Fruit fly (Drosophila melanogaster) whole organism, embryonic: ENCODE results near the gene scramb1.
A peak's percentile ranks its signal among the peaks of the same experiment; 100 is the strongest.

Source experiments
- Blimp-1 ChIP-seq: fragments of 200-800 bp; sonication (Bioruptor generic); optimal IDR thresholded peaks from 3 replicates; lab custom pipeline; 2018; ENCODE audit warnings: missing biosample characterization, missing genetic modification characterization, mild to moderate bottlenecking, moderate library complexity, missing genetic modification reagents
- Bteb2 ChIP-seq: fragments of 200-800 bp; sonication (Bioruptor generic); optimal IDR thresholded peaks from 2 replicates; lab custom pipeline; 2016; ENCODE audit warnings: missing biosample characterization, missing genetic modification characterization
- CG10979 ChIP-seq: fragments of 200-800 bp; sonication (Bioruptor generic); optimal IDR thresholded peaks from 2 replicates; lab custom pipeline; 2018; ENCODE audit warnings: missing biosample characterization, mild to moderate bottlenecking, missing genetic modification characterization, moderate library complexity
- CG13624 ChIP-seq: fragments of 200-800 bp; sonication (Bioruptor generic); optimal IDR thresholded peaks from 2 replicates; lab custom pipeline; 2016; ENCODE audit warnings: missing biosample characterization, missing genetic modification characterization
- CG15269 ChIP-seq: fragments of 200-800 bp; sonication (Bioruptor generic); optimal IDR thresholded peaks from 2 replicates; lab custom pipeline; 2018; ENCODE audit warnings: missing biosample characterization, mild to moderate bottlenecking, missing genetic modification characterization, moderate library complexity
- CG1529 ChIP-seq: fragments of 200-800 bp; sonication (Bioruptor generic); optimal IDR thresholded peaks from 3 replicates; lab custom pipeline; 2018; ENCODE audit warnings: missing biosample characterization, missing genetic modification characterization
- CG15696 ChIP-seq: fragments of 200-800 bp; sonication (Bioruptor generic); optimal IDR thresholded peaks from 2 replicates; lab custom pipeline; 2019; ENCODE audit warnings: missing biosample characterization, mild to moderate bottlenecking, missing genetic modification characterization, moderate library complexity
- CG16779 ChIP-seq: fragments of 200-800 bp; sonication (Bioruptor generic); IDR thresholded peaks from 2 replicates; pipeline ENCODE4 v1.3.6; 2022; ENCODE audit warnings: missing biosample characterization, missing genetic modification characterization
- CG34376 ChIP-seq: fragments of 200-800 bp; sonication (Bioruptor generic); optimal IDR thresholded peaks from 2 replicates; lab custom pipeline; 2018; ENCODE audit warnings: missing biosample characterization, mild to moderate bottlenecking, missing genetic modification characterization
- CG4617 ChIP-seq: fragments of 200-800 bp; sonication (Bioruptor generic); optimal IDR thresholded peaks from 3 replicates; lab custom pipeline; 2016; ENCODE audit warnings: missing biosample characterization, missing genetic modification characterization, borderline replicate concordance
- CG5953 ChIP-seq: fragments of 200-800 bp; sonication (Bioruptor generic); IDR thresholded peaks from 2 replicates; pipeline ENCODE4 v1.3.6; 2022; ENCODE audit warnings: missing biosample characterization, missing genetic modification characterization
- CG8281 ChIP-seq: fragments of 200-800 bp; sonication (Bioruptor generic); optimal IDR thresholded peaks from 2 replicates; lab custom pipeline; 2018; ENCODE audit warnings: missing biosample characterization, mild to moderate bottlenecking, missing genetic modification characterization, moderate library complexity
- CG8290 ChIP-seq, 3 experiments: fragments of 200-800 bp; sonication (Bioruptor generic); optimal IDR thresholded peaks; 2 replicates each; lab custom pipeline; 2016 to 2019; ENCODE audit warnings: missing biosample characterization in 3 of 3, missing genetic modification characterization in 3 of 3, mild to moderate bottlenecking in 2 of 3, moderate library complexity in 1 of 3
- CG8478 ChIP-seq: fragments of >200 bp; optimal IDR thresholded peaks from 2 replicates; lab custom pipeline; 2018
- CG9876 ChIP-seq: fragments of 200-800 bp; sonication (Bioruptor generic); optimal IDR thresholded peaks from 2 replicates; lab custom pipeline; 2016; ENCODE audit warnings: missing biosample characterization, missing genetic modification characterization
- D19B ChIP-seq: fragments of 200-800 bp; sonication (Bioruptor generic); optimal IDR thresholded peaks from 2 replicates; lab custom pipeline; 2017; ENCODE audit warnings: missing biosample characterization, mild to moderate bottlenecking, missing genetic modification characterization
- E2f2 ChIP-seq: fragments of 200-800 bp; sonication (Bioruptor generic); IDR thresholded peaks from 2 replicates; pipeline ENCODE4 v1.3.6; 2022; ENCODE audit warnings: missing biosample characterization, missing genetic modification characterization
- Ets65A ChIP-seq: fragments of 200-800 bp; sonication (Bioruptor generic); peaks from one replicate; lab custom pipeline; 2016; ENCODE audit warnings: missing biosample characterization, missing genetic modification characterization
- GATAe ChIP-seq: fragments of 200-800 bp; sonication (Bioruptor generic); conservative IDR thresholded peaks from 2 replicates; pipeline ENCODE4 v1.3.6; 2022; ENCODE audit warnings: missing biosample characterization, missing genetic modification characterization
- H15 ChIP-seq: fragments of 200-800 bp; sonication (Bioruptor generic); IDR thresholded peaks from 3 replicates; pipeline ENCODE4 v1.3.6; 2022; ENCODE audit warnings: missing biosample characterization, missing genetic modification characterization
- Mad ChIP-seq: fragments of 200-800 bp; sonication (Bioruptor generic); optimal IDR thresholded peaks from 2 replicates; lab custom pipeline; 2016; ENCODE audit warnings: missing biosample characterization, missing genetic modification characterization
- Med ChIP-seq: fragments of 200-800 bp; sonication (Bioruptor generic); peaks from one replicate; lab custom pipeline; 2016; ENCODE audit warnings: missing biosample characterization, missing genetic modification characterization, mild to moderate bottlenecking, inconsistent platforms, moderate library complexity
- Mes4 ChIP-seq: fragments of 200-800 bp; sonication (Bioruptor generic); optimal IDR thresholded peaks from 2 replicates; lab custom pipeline; 2016; ENCODE audit warnings: missing biosample characterization, missing genetic modification characterization
- Optix ChIP-seq: fragments of 200-800 bp; sonication (Bioruptor generic); IDR thresholded peaks from 3 replicates; pipeline ENCODE4 v1.3.6; 2022; ENCODE audit warnings: missing biosample characterization, missing genetic modification characterization
- Scr ChIP-seq: fragments of 200-800 bp; sonication (Bioruptor generic); IDR thresholded peaks from 2 replicates; pipeline ENCODE4 v1.3.6; 2022; ENCODE audit warnings: missing biosample characterization, missing genetic modification characterization; ENCODE audit not compliant: partially characterized antibody
- Sry-δ ChIP-seq: fragments of 200-800 bp; sonication (Bioruptor generic); optimal IDR thresholded peaks from 2 replicates; lab custom pipeline; 2016; ENCODE audit warnings: missing biosample characterization, missing genetic modification characterization
- Tbp ChIP-seq: fragments of >200 bp; optimal IDR thresholded peaks from 2 replicates; lab custom pipeline; 2018; ENCODE audit warnings: missing biosample characterization, missing genetic modification characterization
- Xrp1 ChIP-seq: fragments of 200-800 bp; sonication (Bioruptor generic); IDR thresholded peaks from 2 replicates; pipeline ENCODE4 v1.3.6; 2022; ENCODE audit warnings: missing biosample characterization, missing genetic modification characterization
- aop ChIP-seq: fragments of 200-800 bp; sonication (Bioruptor generic); IDR thresholded peaks from 2 replicates; pipeline ENCODE4 v1.3.6; 2022; ENCODE audit warnings: missing biosample characterization, missing genetic modification characterization
- ap ChIP-seq: fragments of 200-800 bp; sonication (Bioruptor generic); IDR thresholded peaks from 2 replicates; pipeline ENCODE4 v1.3.6; 2022; ENCODE audit warnings: missing biosample characterization, missing genetic modification characterization
- caup ChIP-seq: fragments of 200-800 bp; sonication (Bioruptor generic); optimal IDR thresholded peaks from 3 replicates; lab custom pipeline; 2017; ENCODE audit warnings: missing biosample characterization, mild to moderate bottlenecking, missing genetic modification characterization, moderate library complexity; ENCODE audit not compliant: severe bottlenecking
- ftz-f1 ChIP-seq: fragments of 200-800 bp; sonication (Bioruptor generic); optimal IDR thresholded peaks from 2 replicates; lab custom pipeline; 2016; ENCODE audit warnings: missing biosample characterization, missing genetic modification characterization
- gce ChIP-seq: fragments of 200-800 bp; sonication (Bioruptor generic); IDR thresholded peaks from 3 replicates; pipeline ENCODE4 v1.3.6; 2022; ENCODE audit warnings: missing biosample characterization, missing genetic modification characterization
- jumu ChIP-seq: fragments of 200-800 bp; sonication (Bioruptor generic); optimal IDR thresholded peaks from 3 replicates; lab custom pipeline; 2016; ENCODE audit warnings: missing biosample characterization, missing genetic modification characterization
- kay ChIP-seq: fragments of 200-800 bp; sonication (Bioruptor generic); optimal IDR thresholded peaks from 2 replicates; lab custom pipeline; 2016; ENCODE audit warnings: missing biosample characterization, missing genetic modification characterization
- kni ChIP-seq: fragments of 200-800 bp; sonication (Bioruptor generic); optimal IDR thresholded peaks from 3 replicates; lab custom pipeline; 2017; ENCODE audit warnings: mild to moderate bottlenecking, missing biosample characterization, missing genetic modification reagents, missing genetic modification characterization
- onecut ChIP-seq: fragments of 200-800 bp; sonication (Bioruptor generic); IDR thresholded peaks from 2 replicates; pipeline ENCODE4 v1.3.6; 2022; ENCODE audit warnings: missing biosample characterization, missing genetic modification characterization
- rib ChIP-seq: fragments of 200-800 bp; sonication (Bioruptor generic); IDR thresholded peaks from 2 replicates; pipeline ENCODE4 v1.3.6; 2022; ENCODE audit warnings: missing biosample characterization, missing genetic modification characterization
- run ChIP-seq: fragments of 200-800 bp; sonication (Bioruptor generic); optimal IDR thresholded peaks from 3 replicates; lab custom pipeline; 2018; ENCODE audit warnings: missing biosample characterization, mild to moderate bottlenecking, missing genetic modification characterization
- sd ChIP-seq: fragments of 200-800 bp; sonication (Bioruptor generic); optimal IDR thresholded peaks from 3 replicates; lab custom pipeline; 2018; ENCODE audit warnings: missing biosample characterization, mild to moderate bottlenecking, missing genetic modification characterization, moderate library complexity
- sna ChIP-seq: fragments of 200-800 bp; sonication (Bioruptor generic); IDR thresholded peaks from 2 replicates; pipeline ENCODE4 v1.3.6; 2022; ENCODE audit warnings: missing biosample characterization, missing genetic modification characterization; ENCODE audit not compliant: partially characterized antibody
- toy ChIP-seq: fragments of 200-800 bp; sonication (Bioruptor generic); IDR thresholded peaks from 2 replicates; pipeline ENCODE4 v1.3.6; 2022; ENCODE audit warnings: missing biosample characterization, missing genetic modification characterization
- trh ChIP-seq: fragments of 200-800 bp; sonication (Bioruptor generic); optimal IDR thresholded peaks from 2 replicates; lab custom pipeline; 2016; ENCODE audit warnings: missing biosample characterization, missing genetic modification characterization
- ttk ChIP-seq: fragments of 200-800 bp; sonication (Bioruptor generic); IDR thresholded peaks from 2 replicates; pipeline ENCODE4 v2.1.2; 2022; ENCODE audit warnings: missing biosample characterization, missing genetic modification characterization
- tx ChIP-seq: fragments of 200-800 bp; sonication (Bioruptor generic); optimal IDR thresholded peaks from 2 replicates; lab custom pipeline; 2016; ENCODE audit warnings: missing biosample characterization, missing genetic modification characterization
- vvl ChIP-seq: fragments of 200-800 bp; sonication (Bioruptor generic); IDR thresholded peaks from 2 replicates; pipeline ENCODE4 v1.3.6; 2022; ENCODE audit warnings: missing biosample characterization, missing genetic modification characterization
- zf30C ChIP-seq: fragments of 200-800 bp; sonication (Bioruptor generic); optimal IDR thresholded peaks from 3 replicates; lab custom pipeline; 2018; ENCODE audit warnings: missing biosample characterization, mild to moderate bottlenecking, missing genetic modification characterization
- zfh1 ChIP-seq: fragments of 200-800 bp; sonication (Bioruptor generic); IDR thresholded peaks from 3 replicates; pipeline ENCODE4 v1.3.6; 2022; ENCODE audit warnings: missing biosample characterization, missing genetic modification characterization

scramb1 gene

dm6 chr3L:10206226-10206968 is 18.6 kb downstream of the scramb1 start (continued):
- 0 out of 2 replicates have a peak, but pooled peaks have one; percentile 35 for TF ChIP-seq ap
- no peak for TF ChIP-seq CG9876
- no peak for TF ChIP-seq D19B
- no peak for TF ChIP-seq sna (GFP tag; lab: Robert Waterston, UW)
- no peak for TF ChIP-seq CG34376
- TF ChIP-seq trh = no peak
- no peak for TF ChIP-seq Mes4 (GFP tag; lab: Kevin White, UChicago)
- no peak for TF ChIP-seq toy (GFP tag; lab: Robert Waterston, UW)
- TF ChIP-seq tx (GFP tag; lab: Kevin White, UChicago) = no peak
- no peak for TF ChIP-seq CG8478
- no peak for TF ChIP-seq zf30C (GFP tag; lab: Kevin White, UChicago)
- no peak for TF ChIP-seq kay
- TF ChIP-seq rib (GFP tag; lab: Robert Waterston, UW) = no peak
- no peak for TF ChIP-seq Mad (GFP tag; lab: Kevin White, UChicago)

DNA sequence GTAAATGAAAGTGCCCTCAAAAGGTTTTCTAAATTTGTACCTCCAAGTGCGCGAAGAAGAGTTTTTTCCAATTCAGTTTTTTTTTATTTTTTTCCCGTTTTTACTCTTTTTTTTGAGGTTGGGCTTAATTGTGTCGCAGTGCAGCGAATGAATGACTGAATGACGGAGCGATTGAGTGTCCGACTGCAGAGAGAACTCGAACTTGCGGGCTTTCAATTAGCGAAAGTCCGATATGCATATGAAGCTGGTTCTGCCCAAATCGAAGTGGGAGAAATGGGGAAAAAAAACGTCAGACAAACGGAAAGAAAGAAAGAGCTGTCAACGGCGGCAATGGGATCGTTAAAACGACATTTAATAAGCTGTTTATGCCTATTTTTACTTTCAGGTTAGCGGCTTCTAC is 19.2 kb downstream of the scramb1 start:
- TF ChIP-seq kni (GFP tag; lab: Kevin White, UChicago) = peak; percentile 52
- TF ChIP-seq aop (GFP tag; lab: Robert Waterston, UW) = no peak
- no peak for TF ChIP-seq E2f2 (GFP tag; lab: Robert Waterston, UW)
- TF ChIP-seq Ets65A (GFP tag; lab: Kevin White, UChicago) = peak; percentile 7
- TF ChIP-seq Blimp-1 = peak; percentile 63
- peak; percentile 80 for TF ChIP-seq CG8281

dm6 chr3L:10204669-10205068 is 20.4 kb downstream of the scramb1 start:
- no peak for TF ChIP-seq CG8290 (GFP tag; optimal IDR thresholded peaks at IDR 0.05; lab: Kevin White, UChicago)
- no peak for TF ChIP-seq CG8290 (tag; optimal IDR thresholded peaks at IDR 0.05; lab: Kevin White, UChicago)
- TF ChIP-seq CG13624 (GFP tag; lab: Kevin White, UChicago) = no peak
- no peak for TF ChIP-seq CG15269 (tag; lab: Kevin White, UChicago)
- peak; percentile 85 for TF ChIP-seq kni (GFP tag; lab: Kevin White, UChicago)
- no peak for TF ChIP-seq Med (GFP tag; lab: Kevin White, UChicago)
- TF ChIP-seq gce (GFP tag; lab: Robert Waterston, UW) = no peak
- TF ChIP-seq Ets65A (GFP tag; lab: Kevin White, UChicago) = peak; percentile 9
- TF ChIP-seq vvl (GFP tag; lab: Robert Waterston, UW) = peak; percentile 60; the same call in 1 of the 2 replicates
- no peak for TF ChIP-seq GATAe (GFP tag; lab: Robert Waterston, UW)
- no peak for TF ChIP-seq H15 (GFP tag; lab: Robert Waterston, UW)
- no peak for TF ChIP-seq CG5953
- TF ChIP-seq caup (GFP tag; lab: Kevin White, UChicago) = no peak
- TF ChIP-seq CG16779 (GFP tag; lab: Robert Waterston, UW) = no peak
- no peak for TF ChIP-seq Scr (GFP tag; lab: Robert Waterston, UW)
- no peak for TF ChIP-seq ftz-f1
- TF ChIP-seq onecut (GFP tag; lab: Robert Waterston, UW) = peak; percentile 38; the same call in 1 of the 2 replicates
- TF ChIP-seq ttk = no peak
- TF ChIP-seq CG10979 (tag; lab: Kevin White, UChicago) = no peak
- no peak for TF ChIP-seq run (tag; lab: Kevin White, UChicago)
- TF ChIP-seq Xrp1 (GFP tag; lab: Robert Waterston, UW) = no peak
- no peak for TF ChIP-seq CG1529 (GFP tag; lab: Kevin White, UChicago)
- TF ChIP-seq zfh1 = no peak
- no peak for TF ChIP-seq CG4617 (GFP tag; lab: Kevin White, UChicago)
- TF ChIP-seq Bteb2 (GFP tag; lab: Kevin White, UChicago) = no peak
- no peak for TF ChIP-seq Sry-δ (GFP tag; lab: Kevin White, UChicago)
- TF ChIP-seq Optix (GFP tag; lab: Robert Waterston, UW) = no peak
- TF ChIP-seq sd (tag; lab: Kevin White, UChicago) = peak; percentile 9
- TF ChIP-seq Tbp (GFP tag; lab: Kevin White, UChicago) = no peak
- no peak for TF ChIP-seq CG15696 (tag; lab: Kevin White, UChicago)
- no peak for TF ChIP-seq jumu (GFP tag; lab: Kevin White, UChicago)
